Fruit fly (Drosophila melanogaster) whole organism, embryonic: ENCODE data around the gene IntS10.
A peak's percentile ranks its signal among the peaks of the same experiment; 100 is the strongest.

Experiments used
- Adf1 ChIP-seq: fragments of 200-800 bp; sonication (Bioruptor generic); IDR thresholded peaks from 2 replicates; pipeline ENCODE4 v1.3.6; 2022; ENCODE audit warnings: missing biosample characterization, missing genetic modification characterization
- Atf-2 ChIP-seq: fragments of 200-800 bp; sonication (Bioruptor generic); optimal IDR thresholded peaks from 2 replicates; lab custom pipeline; 2016; ENCODE audit warnings: missing biosample characterization, missing genetic modification characterization
- Awh ChIP-seq: fragments of 200-800 bp; sonication (Bioruptor generic); IDR thresholded peaks from 2 replicates; pipeline ENCODE4, ENCODE4 v1.3.6; 2022; ENCODE audit warnings: missing biosample characterization, missing genetic modification characterization
- BEAF-32 ChIP-seq: fragments of 200-800 bp; sonication (Bioruptor generic); optimal IDR thresholded peaks from 3 replicates; lab custom pipeline; 2017; ENCODE audit warnings: missing biosample characterization, missing genetic modification characterization, mild to moderate bottlenecking, moderate library complexity, missing genetic modification reagents
- CG10431 ChIP-seq: fragments of 200-800 bp; sonication (Bioruptor generic); optimal IDR thresholded peaks from 3 replicates; lab custom pipeline; 2018; ENCODE audit warnings: missing biosample characterization, mild to moderate bottlenecking, missing genetic modification characterization
- CG11085 ChIP-seq: fragments of 200-800 bp; sonication (Bioruptor generic); IDR thresholded peaks from 2 replicates; pipeline ENCODE4 v1.3.6; 2022; ENCODE audit warnings: missing biosample characterization, missing genetic modification characterization
- CG12219 ChIP-seq: fragments of 200-800 bp; sonication (Bioruptor generic); optimal IDR thresholded peaks from 3 replicates; lab custom pipeline; 2018; ENCODE audit warnings: missing biosample characterization, mild to moderate bottlenecking, missing genetic modification characterization
- CG13424 ChIP-seq: fragments of 200-800 bp; sonication (Bioruptor generic); optimal IDR thresholded peaks from 2 replicates; lab custom pipeline; 2019; ENCODE audit warnings: missing biosample characterization, mild to moderate bottlenecking, missing genetic modification characterization, moderate library complexity
- CG14860 ChIP-seq: fragments of 200-800 bp; sonication (Bioruptor generic); IDR thresholded peaks from 3 replicates; pipeline ENCODE4 v1.3.6; 2022; ENCODE audit warnings: missing biosample characterization, missing genetic modification characterization; ENCODE audit not compliant: partially characterized antibody
- CG15269 ChIP-seq: fragments of 200-800 bp; sonication (Bioruptor generic); optimal IDR thresholded peaks from 2 replicates; lab custom pipeline; 2018; ENCODE audit warnings: missing biosample characterization, mild to moderate bottlenecking, missing genetic modification characterization, moderate library complexity
- CG1647 ChIP-seq: fragments of 200-800 bp; sonication (Bioruptor generic); optimal IDR thresholded peaks from 3 replicates; lab custom pipeline; 2016; ENCODE audit warnings: missing biosample characterization, missing genetic modification characterization
- CG16779 ChIP-seq: fragments of 200-800 bp; sonication (Bioruptor generic); IDR thresholded peaks from 2 replicates; pipeline ENCODE4 v1.3.6; 2022; ENCODE audit warnings: missing biosample characterization, missing genetic modification characterization
- CG16815 ChIP-seq: fragments of 200-800 bp; sonication (Bioruptor generic); optimal IDR thresholded peaks from 3 replicates; lab custom pipeline; 2017; ENCODE audit warnings: missing biosample characterization, mild to moderate bottlenecking, missing genetic modification characterization
- CG17186 ChIP-seq: fragments of 200-800 bp; sonication (Bioruptor generic); optimal IDR thresholded peaks from 3 replicates; lab custom pipeline; 2017; ENCODE audit warnings: missing biosample characterization, missing genetic modification reagents, missing genetic modification characterization
- CG18262 ChIP-seq: fragments of 200-800 bp; optimal IDR thresholded peaks from 3 replicates; lab custom pipeline; 2019; ENCODE audit warnings: missing biosample characterization, mild to moderate bottlenecking, missing genetic modification characterization, moderate library complexity
- CG2116 ChIP-seq: fragments of 200-800 bp; sonication (Bioruptor generic); optimal IDR thresholded peaks from 3 replicates; lab custom pipeline; 2018; ENCODE audit warnings: missing biosample characterization, mild to moderate bottlenecking, missing genetic modification characterization
- CG2199 ChIP-seq: fragments of 200-800 bp; sonication (Bioruptor generic); IDR thresholded peaks from 3 replicates; pipeline ENCODE4 v1.3.6; 2022; ENCODE audit warnings: missing biosample characterization, missing genetic modification characterization
- CG31365 ChIP-seq: fragments of 200-800 bp; sonication (Bioruptor generic); optimal IDR thresholded peaks from 2 replicates; lab custom pipeline; 2018; ENCODE audit warnings: missing biosample characterization, mild to moderate bottlenecking, missing genetic modification characterization
- CG3995 ChIP-seq: fragments of 200-800 bp; sonication (Bioruptor generic); optimal IDR thresholded peaks from 3 replicates; lab custom pipeline; 2016; ENCODE audit warnings: missing biosample characterization, missing genetic modification characterization
- CG6765 ChIP-seq: fragments of 200-800 bp; sonication (Bioruptor generic); optimal IDR thresholded peaks from 3 replicates; lab custom pipeline; 2017; ENCODE audit warnings: missing biosample characterization, mild to moderate bottlenecking, missing genetic modification characterization
- CG6813 ChIP-seq: fragments of 200-800 bp; sonication (Bioruptor generic); optimal IDR thresholded peaks from 2 replicates; lab custom pipeline; 2017; ENCODE audit warnings: missing biosample characterization, missing genetic modification characterization, mild to moderate bottlenecking, moderate library complexity, missing genetic modification reagents
- CG7745 ChIP-seq: fragments of 200-800 bp; sonication (Bioruptor generic); optimal IDR thresholded peaks from 2 replicates; lab custom pipeline; 2018; ENCODE audit warnings: missing biosample characterization, mild to moderate bottlenecking, missing genetic modification characterization, moderate library complexity
- CG9727 ChIP-seq: fragments of 200-800 bp; sonication (Bioruptor generic); optimal IDR thresholded peaks from 3 replicates; lab custom pipeline; 2017; ENCODE audit warnings: missing biosample characterization, mild to moderate bottlenecking, missing genetic modification characterization
- CG9876 ChIP-seq: fragments of 200-800 bp; sonication (Bioruptor generic); optimal IDR thresholded peaks from 2 replicates; lab custom pipeline; 2016; ENCODE audit warnings: missing biosample characterization, missing genetic modification characterization
- CG9932 ChIP-seq: fragments of 200-800 bp; sonication (Bioruptor generic); IDR thresholded peaks from 2 replicates; pipeline ENCODE4 v1.3.6; 2022; ENCODE audit warnings: missing biosample characterization, missing genetic modification characterization
- D19B ChIP-seq: fragments of 200-800 bp; sonication (Bioruptor generic); optimal IDR thresholded peaks from 2 replicates; lab custom pipeline; 2017; ENCODE audit warnings: missing biosample characterization, mild to moderate bottlenecking, missing genetic modification characterization
- Dad ChIP-seq: fragments of 200-800 bp; sonication (Bioruptor generic); optimal IDR thresholded peaks from 3 replicates; lab custom pipeline; 2016; ENCODE audit warnings: missing biosample characterization, missing genetic modification characterization
- E2f2 ChIP-seq: fragments of 200-800 bp; sonication (Bioruptor generic); IDR thresholded peaks from 2 replicates; pipeline ENCODE4 v1.3.6; 2022; ENCODE audit warnings: missing biosample characterization, missing genetic modification characterization
- Fer3 ChIP-seq: fragments of 200-800 bp; sonication (Bioruptor generic); optimal IDR thresholded peaks from 2 replicates; lab custom pipeline; 2018; ENCODE audit warnings: missing biosample characterization, mild to moderate bottlenecking, missing genetic modification characterization, moderate library complexity
- HLHmδ ChIP-seq: fragments of 200-800 bp; sonication (Bioruptor generic); optimal IDR thresholded peaks from 2 replicates; lab custom pipeline; 2018; ENCODE audit warnings: missing biosample characterization, mild to moderate bottlenecking, missing genetic modification characterization, moderate library complexity
- MESR4 ChIP-seq: fragments of 200-800 bp; sonication (Bioruptor generic); optimal IDR thresholded peaks from 2 replicates; lab custom pipeline; 2018; ENCODE audit warnings: missing biosample characterization, mild to moderate bottlenecking, missing genetic modification characterization, moderate library complexity
- MTF-1 ChIP-seq: fragments of 200-800 bp; sonication (Bioruptor generic); optimal IDR thresholded peaks from 2 replicates; lab custom pipeline; 2018; ENCODE audit warnings: missing biosample characterization, mild to moderate bottlenecking, missing genetic modification characterization, borderline replicate concordance
- Myb ChIP-seq: fragments of 200-800 bp; sonication (Bioruptor generic); optimal IDR thresholded peaks from 2 replicates; lab custom pipeline; 2016; ENCODE audit warnings: missing biosample characterization, missing genetic modification characterization
- NC2β ChIP-seq: fragments of 200-800 bp; sonication (Bioruptor generic); optimal IDR thresholded peaks from 2 replicates; lab custom pipeline; 2016; ENCODE audit warnings: missing biosample characterization, missing genetic modification characterization
- Poxn ChIP-seq: fragments of 200-800 bp; sonication (Bioruptor generic); IDR thresholded peaks from 2 replicates; pipeline ENCODE4 v1.3.6; 2022; ENCODE audit warnings: missing biosample characterization, missing genetic modification characterization
- Ravus ChIP-seq: fragments of 200-800 bp; sonication (Bioruptor generic); IDR thresholded peaks from 2 replicates; pipeline ENCODE4 v1.3.6; 2022; ENCODE audit warnings: missing biosample characterization, missing genetic modification characterization
- Rfx ChIP-seq: fragments of 200-800 bp; sonication (Bioruptor generic); IDR thresholded peaks from 2 replicates; pipeline ENCODE4 v1.3.6; 2022; ENCODE audit warnings: missing biosample characterization, missing genetic modification characterization
- Sin3A ChIP-seq: fragments of >200 bp; optimal IDR thresholded peaks from 2 replicates; lab custom pipeline; 2018
- ap ChIP-seq: fragments of 200-800 bp; sonication (Bioruptor generic); IDR thresholded peaks from 2 replicates; pipeline ENCODE4 v1.3.6; 2022; ENCODE audit warnings: missing biosample characterization, missing genetic modification characterization
- cas ChIP-seq: fragments of 200-800 bp; sonication (Bioruptor generic); IDR thresholded peaks from 2 replicates; pipeline ENCODE4 v1.3.6; 2022; ENCODE audit warnings: missing biosample characterization, missing genetic modification characterization
- emc ChIP-seq: fragments of 200-800 bp; sonication (Bioruptor generic); optimal IDR thresholded peaks from 2 replicates; lab custom pipeline; 2016; ENCODE audit warnings: missing biosample characterization, missing genetic modification characterization
- eyg ChIP-seq: fragments of 200-800 bp; sonication (Bioruptor generic); optimal IDR thresholded peaks from 3 replicates; lab custom pipeline; 2016; ENCODE audit warnings: missing biosample characterization, missing genetic modification characterization
- gce ChIP-seq: fragments of 200-800 bp; sonication (Bioruptor generic); IDR thresholded peaks from 3 replicates; pipeline ENCODE4 v1.3.6; 2022; ENCODE audit warnings: missing biosample characterization, missing genetic modification characterization
- gcm2 ChIP-seq: fragments of 200-800 bp; sonication (Bioruptor generic); optimal IDR thresholded peaks from 2 replicates; lab custom pipeline; 2016; ENCODE audit warnings: missing biosample characterization, missing genetic modification characterization
- hbn ChIP-seq: fragments of 200-800 bp; sonication (Bioruptor generic); IDR thresholded peaks from 2 replicates; pipeline ENCODE4 v1.3.6; 2022; ENCODE audit warnings: missing biosample characterization, missing genetic modification characterization; ENCODE audit not compliant: partially characterized antibody
- inv ChIP-seq: fragments of 200-800 bp; sonication (Bioruptor generic); IDR thresholded peaks from 2 replicates; pipeline ENCODE4 v1.3.6; 2022; ENCODE audit warnings: missing biosample characterization, missing genetic modification characterization; ENCODE audit not compliant: partially characterized antibody
- maf-S ChIP-seq: fragments of 200-800 bp; sonication (Bioruptor generic); optimal IDR thresholded peaks from 2 replicates; lab custom pipeline; 2016; ENCODE audit warnings: missing biosample characterization, missing genetic modification characterization
- tna ChIP-seq: fragments of 200-800 bp; sonication (Bioruptor generic); IDR thresholded peaks from 2 replicates; pipeline ENCODE4 v1.3.6; 2022; ENCODE audit warnings: missing biosample characterization, missing genetic modification characterization; ENCODE audit not compliant: partially characterized antibody
- tup ChIP-seq: fragments of 200-800 bp; sonication (Bioruptor generic); optimal IDR thresholded peaks from 2 replicates; lab custom pipeline; 2016; ENCODE audit warnings: missing biosample characterization, mild to moderate bottlenecking, missing genetic modification characterization, moderate library complexity
- vvl ChIP-seq: fragments of 200-800 bp; sonication (Bioruptor generic); IDR thresholded peaks from 2 replicates; pipeline ENCODE4 v1.3.6; 2022; ENCODE audit warnings: missing biosample characterization, missing genetic modification characterization

The IntS10 gene

dm6 chr3L:3811089-3811488, 4.6 kb downstream of the IntS10 start, which contains the start of the genes CG32263 and PIG-B (continued):
- TF ChIP-seq cas (no peak), HLHmδ (GFP tag; lab: Kevin White, UChicago) (no peak), CG31365 (peak; percentile 72), CG7745 (tag; lab: Kevin White, UChicago) (no peak), Dad (no peak), MESR4 (GFP tag; lab: Kevin White, UChicago) (peak; percentile 60), BEAF-32 (peak; percentile 53), tup (no peak), CG10431 (no peak), emc (GFP tag; lab: Kevin White, UChicago) (no peak), gcm2 (GFP tag; lab: Kevin White, UChicago) (no peak), CG2116 (GFP tag; lab: Kevin White, UChicago) (peak; percentile 43), ap (no peak), CG3995 (GFP tag; lab: Kevin White, UChicago) (no peak), Rfx (GFP tag; lab: Robert Waterston, UW) (peak; percentile 39), CG9727 (GFP tag; lab: Kevin White, UChicago) (no peak), Sin3A (lab: Kevin White, UChicago) (peak; percentile 65), Adf1 (no peak), CG16779 (GFP tag; lab: Robert Waterston, UW) (no peak), Myb (peak; percentile 11), inv (GFP tag; lab: Robert Waterston, UW) (peak; percentile 21; the same call in 1 of the 2 replicates), vvl (GFP tag; lab: Robert Waterston, UW) (peak; percentile 20; the same call in 1 of the 2 replicates), CG15269 (tag; lab: Kevin White, UChicago) (no peak), CG17186 (GFP tag; lab: Kevin White, UChicago) (peak; percentile 9), CG14860 (GFP tag; lab: Robert Waterston, UW) (peak; percentile 49)

- TF ChIP-seq MTF-1 (GFP tag; lab: Kevin White, UChicago): no peak
- TF ChIP-seq maf-S: no peak
- peak; percentile 46 for TF ChIP-seq Fer3 (tag; lab: Kevin White, UChicago)
- TF ChIP-seq Atf-2 (GFP tag; lab: Kevin White, UChicago): peak; percentile 40
- peak; percentile 7 for TF ChIP-seq CG18262
- TF ChIP-seq CG9932 (GFP tag; lab: Robert Waterston, UW): peak; percentile 72
- TF ChIP-seq CG6765 (GFP tag; lab: Kevin White, UChicago): no peak
- TF ChIP-seq hbn: peak; percentile 99
- TF ChIP-seq E2f2 (GFP tag; lab: Robert Waterston, UW): peak; percentile 58
- TF ChIP-seq D19B (GFP tag; lab: Kevin White, UChicago): no peak
- no peak for TF ChIP-seq CG2199 (GFP tag; lab: Robert Waterston, UW)
- TF ChIP-seq CG1647: no peak
- no peak for TF ChIP-seq Ravus
- peak; percentile 13 for TF ChIP-seq CG12219 (GFP tag; lab: Kevin White, UChicago)
- TF ChIP-seq CG9876: no peak
- TF ChIP-seq CG6813 (GFP tag; lab: Kevin White, UChicago): no peak
- TF ChIP-seq NC2β (GFP tag; lab: Kevin White, UChicago): peak; percentile 19
- peak; percentile 42 for TF ChIP-seq CG13424 (tag; lab: Kevin White, UChicago)
- TF ChIP-seq tna (GFP tag; lab: Robert Waterston, UW): peak; percentile 99
- no peak for TF ChIP-seq eyg (GFP tag; lab: Kevin White, UChicago)
- no peak for TF ChIP-seq Dad
- TF ChIP-seq CG11085 (GFP tag; lab: Robert Waterston, UW): no peak
- peak; percentile 14; the same call in 1 of the 3 replicates for TF ChIP-seq gce
- TF ChIP-seq Poxn (GFP tag; lab: Robert Waterston, UW): no peak
- TF ChIP-seq CG16815 (GFP tag; lab: Kevin White, UChicago): peak; percentile 3
- peak; percentile 53; the same call in 1 of the 2 replicates for TF ChIP-seq Awh (GFP tag; lab: Robert Waterston, UW)
These were observed 7.7 kb downstream of the IntS10 start, which contains the start of gene Scsalpha1 for dm6 chr3L:3814010-3814833. TSS of gene Scsalpha1 (plus strand) at chr3L:3814211.
